Fruit fly (Drosophila melanogaster): ENCODE data around the gene CG4553.

Gene CG4553

DNA sequence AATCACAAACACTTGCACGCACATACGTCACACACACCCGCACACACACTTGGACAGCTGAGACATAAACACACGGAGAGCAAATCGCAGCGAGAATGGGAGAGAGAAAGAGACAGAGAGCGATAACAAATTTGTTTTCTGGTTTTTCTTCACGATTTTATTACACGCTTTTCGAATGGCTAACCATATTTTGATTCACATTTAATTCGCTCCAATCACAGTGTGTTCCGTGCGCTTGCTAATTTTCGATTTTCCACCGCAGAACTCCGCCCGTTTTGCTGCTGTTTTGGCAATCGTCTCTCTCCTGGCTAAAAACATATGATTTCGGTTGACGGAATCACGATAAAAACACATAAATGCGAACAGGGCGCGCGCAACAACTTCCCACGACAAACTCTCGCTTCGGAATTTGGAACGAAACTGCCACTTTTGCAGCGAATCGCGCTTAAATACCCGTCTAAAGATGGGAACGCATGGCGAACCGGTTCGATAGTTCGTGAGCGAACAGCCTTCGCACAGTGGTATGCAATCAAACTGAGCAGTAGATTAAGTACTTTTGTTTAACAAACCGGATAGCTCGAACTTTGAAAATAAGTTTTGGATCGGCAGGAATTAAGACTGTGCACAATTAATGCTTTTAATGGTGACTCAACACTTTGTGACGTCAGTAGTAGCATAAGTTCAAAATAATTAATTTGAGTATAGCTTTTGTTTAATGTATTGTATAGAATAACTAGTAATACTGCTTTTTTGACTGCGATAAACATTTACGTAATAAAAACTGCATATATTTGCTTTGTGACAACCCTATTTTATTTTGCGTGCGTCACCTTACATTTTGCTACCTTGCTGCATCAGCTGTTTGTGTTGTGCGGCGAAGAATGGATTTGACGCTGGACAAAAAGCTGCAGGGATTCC is 3.8 kb downstream of the CG4553 start, which contains the start of the genes Fur1 and Vps33B (continued):
- TF ChIP-seq oc (tag; optimal IDR thresholded peaks at IDR 0.05) (peak; percentile 92), CG2120 (GFP tag; optimal IDR thresholded peaks at IDR 0.05) (peak; percentile 99), run (tag; optimal IDR thresholded peaks at IDR 0.05) (peak; percentile 86), GATAe (GFP tag; conservative IDR thresholded peaks at IDR 0.05) (peak; percentile 78), vfl (GFP tag; optimal IDR thresholded peaks at IDR 0.05) (peak; percentile 96), chm (GFP tag; IDR thresholded peaks at IDR 0.05) (peak; percentile 84), Lpt (GFP tag; optimal IDR thresholded peaks at IDR 0.05) (no peak), h (optimal IDR thresholded peaks at IDR 0.05) (no peak), vvl (GFP tag; IDR thresholded peaks at IDR 0.05) (peak; percentile 97; the same call in 1 of the 2 replicates), CG8478 (optimal IDR thresholded peaks at IDR 0.05) (no peak), CG1602 (GFP tag; optimal IDR thresholded peaks at IDR 0.05) (peak; percentile 98), br (optimal IDR thresholded peaks at IDR 0.05) (no peak), Six4 (GFP tag; optimal IDR thresholded peaks at IDR 0.05) (peak; percentile 98), cad (GFP tag; optimal IDR thresholded peaks at IDR 0.05) (no peak), CG11504 (tag; optimal IDR thresholded peaks at IDR 0.05) (peak; percentile 95), pum (GFP tag; optimal IDR thresholded peaks at IDR 0.05) (peak; percentile 98), CG10267 (tag; optimal IDR thresholded peaks at IDR 0.05) (peak; percentile 92), Nf-YB (GFP tag; optimal IDR thresholded peaks at IDR 0.05) (peak; percentile 84), Taf1 (GFP tag; IDR thresholded peaks at IDR 0.05) (peak; percentile 90), NFAT (GFP tag; IDR thresholded peaks at IDR 0.05) (peak; percentile 90), Doc2 (GFP tag; IDR thresholded peaks at IDR 0.05) (no peak), NfI (GFP tag; optimal IDR thresholded peaks at IDR 0.05) (peak; percentile 96), CG15514 (GFP tag; optimal IDR thresholded peaks at IDR 0.05) (peak; percentile 99), hbn (GFP tag; IDR thresholded peaks at IDR 0.05; ENCODE audit: partially characterized antibody) (peak; percentile 68), BtbVII (GFP tag; optimal IDR thresholded peaks at IDR 0.05) (peak; percentile 96), zen2 (GFP tag; IDR thresholded peaks at IDR 0.05; ENCODE audit: partially characterized antibody) (peak; percentile 74), gfzf (GFP tag; optimal IDR thresholded peaks at IDR 0.05) (peak; percentile 43), CG13624 (GFP tag; optimal IDR thresholded peaks at IDR 0.05) (peak; percentile 98), schlank (tag; optimal IDR thresholded peaks at IDR 0.05) (peak; percentile 89), CG15073 (GFP tag; optimal IDR thresholded peaks at IDR 0.05) (peak; percentile 90), cg (GFP tag; optimal IDR thresholded peaks at IDR 0.05) (peak; percentile 95), CG1603 (tag; optimal IDR thresholded peaks at IDR 0.05) (peak; percentile 95), so (GFP tag; IDR thresholded peaks at IDR 0.05) (peak; percentile 94), CG4360 (GFP tag; IDR thresholded peaks at IDR 0.05) (no peak; the same call in 1 of the 2 replicates), phol (tag; optimal IDR thresholded peaks at IDR 0.05) (peak; percentile 98), wor (GFP tag; IDR thresholded peaks at IDR 0.05) (peak; percentile 94), bsh (GFP tag; optimal IDR thresholded peaks at IDR 0.05) (peak; percentile 84 to 96), Hr78 (GFP tag; optimal IDR thresholded peaks at IDR 0.05) (no peak), CG3407 (GFP tag; optimal IDR thresholded peaks at IDR 0.05) (peak; percentile 92), Fer2 (tag; optimal IDR thresholded peaks at IDR 0.05) (peak; percentile 93), CG12659 (GFP tag; optimal IDR thresholded peaks at IDR 0.05) (peak; percentile 98), CG11456 (GFP tag; IDR thresholded peaks at IDR 0.05) (peak; percentile 93; the same call in 2 of the 3 replicates), Hand (GFP tag; optimal IDR thresholded peaks at IDR 0.05) (peak; percentile 87), prd (optimal IDR thresholded peaks at IDR 0.05) (no peak), prd (GFP tag; IDR thresholded peaks at IDR 0.05) (peak; percentile 97), CG1529 (GFP tag; optimal IDR thresholded peaks at IDR 0.05) (peak; percentile 94), CkIIα-i1 (GFP tag; IDR thresholded peaks at IDR 0.05) (peak; percentile 17; the same call in 1 of the 2 replicates), CrebB (tag; optimal IDR thresholded peaks at IDR 0.05) (peak; percentile 94), CG11093 (GFP tag; IDR thresholded peaks at IDR 0.05) (peak; percentile 92)

Measured in whole organism, embryonic.